Worm (Caenorhabditis elegans) whole organism, L1 larva: ENCODE results near the gene T24C12.4.

Experiments
- C04F5.9 ChIP-seq: sonication (generic microtip); optimal IDR thresholded peaks from 2 replicates; lab custom pipeline; 2016; ENCODE audit warnings: missing genetic modification characterization, missing compliant biosample characterization
- C16A3.4 ChIP-seq: fragments of 150-350 bp; optimal IDR thresholded peaks from 2 replicates; lab custom pipeline; 2014; ENCODE audit warnings: missing biosample characterization, missing genetic modification characterization
- F16B12.6 ChIP-seq: fragments of 150-350 bp; optimal IDR thresholded peaks from 2 replicates; lab custom pipeline; 2014; ENCODE audit warnings: missing biosample characterization, missing genetic modification characterization
- Y116A8C.19 ChIP-seq: sonication (generic microtip); optimal IDR thresholded peaks from 2 replicates; lab custom pipeline; 2016; ENCODE audit warnings: missing compliant biosample characterization, missing genetic modification characterization, borderline replicate concordance
- aha-1 ChIP-seq: fragments of 150-350 bp; optimal IDR thresholded peaks from 2 replicates; lab custom pipeline; 2014; ENCODE audit warnings: missing biosample characterization, missing genetic modification characterization
- alr-1 ChIP-seq: fragments of 200-800 bp; sonication (Bioruptor generic); optimal IDR thresholded peaks from 2 replicates; lab custom pipeline; 2018; ENCODE audit warnings: borderline replicate concordance, mild to moderate bottlenecking, missing genetic modification characterization, missing compliant biosample characterization
- aly-2 ChIP-seq: fragments of 150-350 bp; optimal IDR thresholded peaks from 2 replicates; lab custom pipeline; 2014; ENCODE audit warnings: missing biosample characterization, missing genetic modification characterization
- ama-1 ChIP-seq: fragments of 150-350 bp; optimal IDR thresholded peaks from 2 replicates; lab custom pipeline; 2014
- blmp-1 ChIP-seq: fragments of 150-350 bp; optimal IDR thresholded peaks from 2 replicates; lab custom pipeline; 2014; ENCODE audit warnings: missing biosample characterization, missing genetic modification characterization
- ceh-8 ChIP-seq: fragments of 200-800 bp; sonication (Bioruptor generic); optimal IDR thresholded peaks from 2 replicates; lab custom pipeline; 2018; ENCODE audit warnings: mild to moderate bottlenecking, missing genetic modification characterization, moderate library complexity, missing compliant biosample characterization
- ceh-82 ChIP-seq, 3 experiments: fragments of 150-350 bp in 1 of 3; sonication (generic microtip) in 2 of 3; optimal IDR thresholded peaks; 2 replicates each; lab custom pipeline; 2014 to 2017; ENCODE audit warnings: missing biosample characterization in 3 of 3, missing genetic modification characterization in 3 of 3
- ceh-88 ChIP-seq: fragments of 200-800 bp; sonication (Bioruptor generic); IDR thresholded peaks from 2 replicates; pipeline ENCODE4 v1.3.6; 2022; ENCODE audit warnings: missing genetic modification characterization, missing compliant biosample characterization
- ceh-90 ChIP-seq: sonication (generic microtip); optimal IDR thresholded peaks from 2 replicates; lab custom pipeline; 2016; ENCODE audit warnings: missing genetic modification characterization, missing compliant biosample characterization
- efl-1 ChIP-seq, 4 experiments: fragments of 150-350 bp; optimal IDR thresholded peaks in 3 of 4; peaks in 1 of 4; 1 replicate in 1 of 4; 2 replicates in 3 of 4; lab custom pipeline; 2014; ENCODE audit warnings: missing biosample characterization in 2 of 4, missing genetic modification characterization in 2 of 4, missing genetic modification reagents in 2 of 4
- efl-3 ChIP-seq: fragments of 200-800 bp; sonication (Bioruptor generic); optimal IDR thresholded peaks from 2 replicates; lab custom pipeline; 2018; ENCODE audit warnings: mild to moderate bottlenecking, missing genetic modification characterization, missing compliant biosample characterization
- fkh-10 ChIP-seq: sonication (generic microtip); optimal IDR thresholded peaks from 2 replicates; lab custom pipeline; 2017; ENCODE audit warnings: missing biosample characterization, missing genetic modification reagents, missing genetic modification characterization
- fos-1 ChIP-seq: fragments of 150-350 bp; optimal IDR thresholded peaks from 2 replicates; lab custom pipeline; 2014; ENCODE audit warnings: missing biosample characterization, missing genetic modification characterization
- hlh-4 ChIP-seq: sonication (generic microtip); optimal IDR thresholded peaks from 2 replicates; lab custom pipeline; 2016; ENCODE audit warnings: mild to moderate bottlenecking, missing genetic modification characterization, missing compliant biosample characterization
- hpl-2 ChIP-seq: fragments of 150-350 bp; optimal IDR thresholded peaks from 2 replicates; lab custom pipeline; 2014; ENCODE audit warnings: missing biosample characterization, missing genetic modification reagents, missing genetic modification characterization
- lin-13 ChIP-seq: fragments of 150-350 bp; optimal IDR thresholded peaks from 2 replicates; lab custom pipeline; 2014; ENCODE audit warnings: missing biosample characterization, missing genetic modification reagents, missing genetic modification characterization
- lin-14 ChIP-seq: fragments of 200-800 bp; sonication (Bioruptor generic); optimal IDR thresholded peaks from 2 replicates; lab custom pipeline; 2018; ENCODE audit warnings: mild to moderate bottlenecking, missing genetic modification characterization, moderate library complexity, missing compliant biosample characterization
- lsy-2 ChIP-seq, 2 experiments: fragments of 150-350 bp; optimal IDR thresholded peaks; 2 replicates each; lab custom pipeline; 2014; ENCODE audit warnings: missing biosample characterization in 2 of 2, missing genetic modification characterization in 2 of 2
- mdl-1 ChIP-seq, 2 experiments: fragments of 150-350 bp; optimal IDR thresholded peaks; 2 replicates each; lab custom pipeline; 2014 to 2017; ENCODE audit warnings: missing biosample characterization in 2 of 2, missing genetic modification characterization in 2 of 2, inconsistent platforms in 1 of 2
- mef-2 ChIP-seq: fragments of 150-350 bp; optimal IDR thresholded peaks from 2 replicates; lab custom pipeline; 2014; ENCODE audit warnings: missing biosample characterization, missing genetic modification characterization
- mep-1 ChIP-seq: fragments of 150-350 bp; optimal IDR thresholded peaks from 2 replicates; lab custom pipeline; 2014; ENCODE audit warnings: missing biosample characterization, missing genetic modification characterization
- nhr-11 ChIP-seq: fragments of 150-350 bp; optimal IDR thresholded peaks from 2 replicates; lab custom pipeline; 2014; ENCODE audit warnings: missing biosample characterization, missing genetic modification characterization
- nhr-12 ChIP-seq: sonication (generic microtip); optimal IDR thresholded peaks from 2 replicates; lab custom pipeline; 2017; ENCODE audit warnings: missing biosample characterization, missing genetic modification characterization
- nhr-19 ChIP-seq: fragments of 200-800 bp; sonication (Bioruptor generic); conservative IDR thresholded peaks from 2 replicates; pipeline ENCODE4 v1.3.6; 2022; ENCODE audit warnings: missing genetic modification characterization, missing compliant biosample characterization
- nhr-20 ChIP-seq: sonication (generic microtip); optimal IDR thresholded peaks from 2 replicates; lab custom pipeline; 2016; ENCODE audit warnings: mild to moderate bottlenecking, missing genetic modification characterization, missing compliant biosample characterization
- nhr-237 ChIP-seq: fragments of 150-350 bp; optimal IDR thresholded peaks from 2 replicates; lab custom pipeline; 2014; ENCODE audit warnings: missing biosample characterization, missing genetic modification characterization
- nhr-28 ChIP-seq: fragments of 150-350 bp; optimal IDR thresholded peaks from 2 replicates; lab custom pipeline; 2014; ENCODE audit warnings: missing biosample characterization, missing genetic modification characterization
- nhr-47 ChIP-seq: sonication (generic microtip); optimal IDR thresholded peaks from 2 replicates; lab custom pipeline; 2016; ENCODE audit warnings: mild to moderate bottlenecking, missing genetic modification characterization, moderate library complexity, missing compliant biosample characterization
- nhr-71 ChIP-seq: sonication (generic microtip); optimal IDR thresholded peaks from 2 replicates; lab custom pipeline; 2016; ENCODE audit warnings: mild to moderate bottlenecking, missing genetic modification characterization, moderate library complexity, missing compliant biosample characterization
- nhr-85 ChIP-seq: sonication (generic microtip); peaks from one replicate; lab custom pipeline; 2016; ENCODE audit warnings: missing genetic modification characterization, inconsistent platforms, missing compliant biosample characterization
- nhr-90 ChIP-seq: sonication (generic microtip); optimal IDR thresholded peaks from 2 replicates; lab custom pipeline; 2016; ENCODE audit warnings: mild to moderate bottlenecking, missing genetic modification characterization, missing compliant biosample characterization; ENCODE audit not compliant: poor library complexity
- pag-3 ChIP-seq: sonication (generic microtip); optimal IDR thresholded peaks from 2 replicates; lab custom pipeline; 2017; ENCODE audit warnings: missing genetic modification characterization, mild to moderate bottlenecking, missing compliant biosample characterization, antibody characterized with exemption, borderline replicate concordance; ENCODE audit not compliant: insufficient read depth
- pqm-1 ChIP-seq: sonication (generic microtip); optimal IDR thresholded peaks from 3 replicates; lab custom pipeline; 2017; ENCODE audit warnings: missing biosample characterization, missing genetic modification characterization
- rnt-1 ChIP-seq: sonication (generic microtip); optimal IDR thresholded peaks from 2 replicates; lab custom pipeline; 2016; ENCODE audit warnings: mild to moderate bottlenecking, missing genetic modification characterization, moderate library complexity, missing compliant biosample characterization
- skn-1 ChIP-seq: fragments of 150-350 bp; optimal IDR thresholded peaks from 2 replicates; lab custom pipeline; 2014; ENCODE audit warnings: missing biosample characterization, missing genetic modification characterization
- snpc-4 ChIP-seq: fragments of 150-350 bp; optimal IDR thresholded peaks from 2 replicates; lab custom pipeline; 2014; ENCODE audit warnings: missing biosample characterization, missing genetic modification characterization
- sptf-1 ChIP-seq: fragments of 150-350 bp; optimal IDR thresholded peaks from 2 replicates; lab custom pipeline; 2014; ENCODE audit warnings: missing biosample characterization, missing genetic modification characterization
- sup-37 ChIP-seq: fragments of 200-800 bp; sonication (Bioruptor generic); optimal IDR thresholded peaks from 2 replicates; lab custom pipeline; 2018; ENCODE audit warnings: mild to moderate bottlenecking, missing genetic modification characterization, missing compliant biosample characterization
- swsn-7 ChIP-seq: sonication (generic microtip); optimal IDR thresholded peaks from 2 replicates; lab custom pipeline; 2016; ENCODE audit warnings: missing genetic modification characterization, missing compliant biosample characterization
- tbx-2 ChIP-seq: sonication (generic microtip); optimal IDR thresholded peaks from 2 replicates; lab custom pipeline; 2016; ENCODE audit warnings: missing genetic modification characterization, missing compliant biosample characterization
- tlp-1 ChIP-seq: fragments of 150-350 bp; optimal IDR thresholded peaks from 2 replicates; lab custom pipeline; 2014; ENCODE audit warnings: missing biosample characterization, missing genetic modification characterization
- unc-30 ChIP-seq: sonication (generic microtip); optimal IDR thresholded peaks from 2 replicates; lab custom pipeline; 2017; ENCODE audit warnings: missing biosample characterization, missing genetic modification characterization
- unc-98 ChIP-seq: fragments of 200-800 bp; sonication (Bioruptor generic); IDR thresholded peaks from 2 replicates; pipeline ENCODE4 v1.3.6; 2022; ENCODE audit warnings: missing genetic modification characterization, missing compliant biosample characterization
- vab-15 ChIP-seq: sonication (generic microtip); optimal IDR thresholded peaks from 2 replicates; lab custom pipeline; 2017; ENCODE audit warnings: missing genotype, mild to moderate bottlenecking, missing genetic modification characterization, missing compliant biosample characterization
- xbp-1 ChIP-seq: sonication (generic microtip); optimal IDR thresholded peaks from 2 replicates; lab custom pipeline; 2016; ENCODE audit warnings: missing genetic modification characterization, missing compliant biosample characterization
- zag-1 ChIP-seq: fragments of 150-350 bp; optimal IDR thresholded peaks from 2 replicates; lab custom pipeline; 2014; ENCODE audit warnings: missing biosample characterization, missing genetic modification characterization
- ztf-11 ChIP-seq, 2 experiments: sonication (generic microtip); optimal IDR thresholded peaks; 2 replicates each; lab custom pipeline; 2016 to 2017; ENCODE audit warnings: missing genetic modification characterization in 2 of 2, missing biosample characterization in 1 of 2, missing compliant biosample characterization in 1 of 2
- ztf-4 ChIP-seq: fragments of 150-350 bp; optimal IDR thresholded peaks from 2 replicates; lab custom pipeline; 2014; ENCODE audit warnings: missing biosample characterization, missing genetic modification characterization

The T24C12.4 gene

DNA sequence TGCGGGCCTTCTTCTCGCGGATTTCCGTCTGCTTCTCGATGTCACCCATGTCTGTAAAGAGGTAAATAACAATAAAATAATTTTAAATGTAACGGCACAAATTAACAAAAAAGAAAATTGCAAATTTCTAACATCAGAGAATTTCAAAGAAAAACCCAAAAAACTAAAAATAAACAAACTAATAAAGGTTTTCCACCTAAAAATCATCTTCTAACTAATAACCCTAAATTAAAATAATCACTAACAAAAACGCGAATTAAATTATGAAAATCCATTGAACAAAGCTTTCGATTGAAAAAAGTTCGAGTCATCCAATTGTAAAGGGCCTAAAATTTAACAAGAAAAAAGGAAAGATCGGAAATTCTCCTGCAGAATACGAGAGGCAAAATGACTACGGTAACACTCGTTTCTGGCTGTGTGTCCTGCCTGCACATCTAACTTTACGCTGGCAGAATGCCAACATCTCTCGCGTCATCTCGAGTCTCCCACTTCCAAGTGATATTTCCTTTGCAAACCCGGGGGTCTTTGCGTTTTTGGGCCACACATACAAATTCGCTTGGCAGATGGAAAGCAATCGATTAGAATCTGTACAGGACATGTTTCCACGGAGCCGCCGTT, 37.8 kb upstream of the T24C12.4 start, which contains the start of gene rpl-11.2 (continued):
- TF ChIP-seq nhr-11 (tag; lab: Kevin White, UChicago) (peak; percentile 94), unc-98 (peak; percentile 20; the same call in 1 of the 2 replicates), C16A3.4 (tag; lab: Kevin White, UChicago) (peak; percentile 99), fos-1 (tag; lab: Kevin White, UChicago) (peak; percentile 97), snpc-4 (tag; lab: Kevin White, UChicago) (peak; percentile 79), lin-14 (peak; percentile 98), nhr-71 (tag; lab: Kevin White, UChicago) (peak; percentile 99), sup-37 (peak; percentile 82), hpl-2 (peak; percentile 93), ama-1 (lab: Kevin White, UChicago) (peak; percentile 88), efl-1 (optimal IDR thresholded peaks at IDR 0.05; lab: Kevin White, UChicago) (peak; percentile 90 to 96), efl-1 (GFP tag; optimal IDR thresholded peaks at IDR 0.05 in 1 of 2; lab: Kevin White, UChicago) (peak; percentile 72 to 98), tlp-1 (no peak), lin-13 (GFP tag; lab: Kevin White, UChicago) (peak; percentile 98), vab-15 (tag; lab: Kevin White, UChicago) (peak; percentile 90), tbx-2 (tag; lab: Kevin White, UChicago) (peak; percentile 98), nhr-237 (tag; lab: Kevin White, UChicago) (peak; percentile 94), mef-2 (peak; percentile 92), aha-1 (tag; lab: Kevin White, UChicago) (peak; percentile 73), aly-2 (tag; lab: Kevin White, UChicago) (peak; percentile 91), alr-1 (tag; lab: Kevin White, UChicago) (no peak), ceh-82 (tag; optimal IDR thresholded peaks at IDR 0.05; lab: Kevin White, UChicago) (peak; percentile 96 to 99 (median 98)), ceh-8 (GFP tag; lab: Kevin White, UChicago) (peak; percentile 87), C04F5.9 (tag; lab: Kevin White, UChicago) (peak; percentile 75), sptf-1 (no peak), blmp-1 (tag; lab: Kevin White, UChicago) (peak; percentile 90), Y116A8C.19 (tag; lab: Kevin White, UChicago) (no peak), hlh-4 (tag; lab: Kevin White, UChicago) (no peak), zag-1 (tag; lab: Kevin White, UChicago) (peak; percentile 94), lsy-2 (tag; optimal IDR thresholded peaks at IDR 0.05; lab: Kevin White, UChicago) (peak; percentile 99 to 100), rnt-1 (tag; lab: Kevin White, UChicago) (peak; percentile 97), nhr-20 (peak; percentile 99), ceh-88 (peak; percentile 93), F16B12.6 (tag; lab: Kevin White, UChicago) (peak; percentile 68), skn-1 (tag; lab: Kevin White, UChicago) (peak; percentile 99), swsn-7 (tag; lab: Kevin White, UChicago) (peak; percentile 98), xbp-1 (tag; lab: Kevin White, UChicago) (peak; percentile 98), mep-1 (tag; lab: Kevin White, UChicago) (peak; percentile 99), mdl-1 (tag; optimal IDR thresholded peaks at IDR 0.05; lab: Kevin White, UChicago) (peak in 1 of 2 experiments; percentile 96), nhr-19 (GFP tag; lab: Robert Waterston, UW) (peak; percentile 98), ztf-11 (tag; optimal IDR thresholded peaks at IDR 0.05; lab: Kevin White, UChicago) (peak in 1 of 2 experiments; percentile 92), pqm-1 (tag; lab: Kevin White, UChicago) (peak; percentile 8), nhr-28 (tag; lab: Kevin White, UChicago) (peak; percentile 25), nhr-90 (tag; lab: Kevin White, UChicago) (peak; percentile 98), efl-3 (peak; percentile 11), fkh-10 (GFP tag; lab: Kevin White, UChicago) (peak; percentile 97), ztf-4 (tag; lab: Kevin White, UChicago) (peak; percentile 94), nhr-12 (tag; lab: Kevin White, UChicago) (peak; percentile 56), nhr-47 (tag; lab: Kevin White, UChicago) (peak; percentile 98), unc-30 (tag; lab: Kevin White, UChicago) (no peak), nhr-85 (peak; percentile 99), pag-3 (tag; lab: Kevin White, UChicago) (peak; percentile 98), ceh-90 (tag; lab: Kevin White, UChicago) (no peak)
